Fruit fly (Drosophila melanogaster): ENCODE measurements around the gene hwt.

hwt gene

dm6 chrX:12613248-12613805 is 45.1 kb upstream of the hwt start (continued):
- peak; percentile 8 for TF ChIP-seq Hmr (GFP tag; optimal IDR thresholded peaks at IDR 0.05)
- TF ChIP-seq grn (GFP tag; optimal IDR thresholded peaks at IDR 0.05): peak; percentile 55
- TF ChIP-seq tgo (GFP tag; IDR thresholded peaks at IDR 0.05): no peak
- TF ChIP-seq Xrp1 (GFP tag; IDR thresholded peaks at IDR 0.05): peak; percentile 18; the same call in 1 of the 2 replicates
- no peak for TF ChIP-seq eyg (GFP tag; optimal IDR thresholded peaks at IDR 0.05)
- TF ChIP-seq Camta (GFP tag; optimal IDR thresholded peaks at IDR 0.05): no peak
- TF ChIP-seq Hmx (GFP tag; optimal IDR thresholded peaks at IDR 0.05): no peak
- no peak for TF ChIP-seq CHES-1-like (GFP tag; optimal IDR thresholded peaks at IDR 0.05)
- peak; percentile 59 for TF ChIP-seq cwo (GFP tag; optimal IDR thresholded peaks at IDR 0.05)
- no peak for TF ChIP-seq E2f1 (GFP tag; IDR thresholded peaks at IDR 0.05)
- no peak for TF ChIP-seq Abd-B (GFP tag; optimal IDR thresholded peaks at IDR 0.05)
- no peak for TF ChIP-seq CG5953 (GFP tag; IDR thresholded peaks at IDR 0.05)
- no peak for TF ChIP-seq ken (GFP tag; IDR thresholded peaks at IDR 0.05)
- no peak for TF ChIP-seq tll (GFP tag; optimal IDR thresholded peaks at IDR 0.05)
- TF ChIP-seq CG11723 (GFP tag; optimal IDR thresholded peaks at IDR 0.05): no peak
- no peak for TF ChIP-seq salm (tag; optimal IDR thresholded peaks at IDR 0.05)
- TF ChIP-seq gem (tag; optimal IDR thresholded peaks at IDR 0.05): peak; percentile 42
- TF ChIP-seq aop (GFP tag; IDR thresholded peaks at IDR 0.05): no peak
- no peak for TF ChIP-seq CG42726 (GFP tag; IDR thresholded peaks at IDR 0.05; ENCODE audit: partially characterized antibody)
- TF ChIP-seq ci (GFP tag; IDR thresholded peaks at IDR 0.05): no peak
- TF ChIP-seq onecut (GFP tag; IDR thresholded peaks at IDR 0.05): no peak
- no peak for TF ChIP-seq CG5180 (GFP tag; optimal IDR thresholded peaks at IDR 0.05)
- TF ChIP-seq Trl (optimal IDR thresholded peaks at IDR 0.05): peak in 1 of 2 experiments; percentile 22
- no peak for TF ChIP-seq Trl (GFP tag; optimal IDR thresholded peaks at IDR 0.05)

dm6 chrX:12611536-12612458 is 43.5 kb upstream of the hwt start, which contains the start of the genes CG1463 and Fpgs1:
TSS of gene CG1463 (minus strand) at chrX:12611667.
TSS of gene Fpgs1 (plus strand) at chrX:12611867.
- no peak for TF ChIP-seq CG18619 (GFP tag; optimal IDR thresholded peaks at IDR 0.05)
- no peak for TF ChIP-seq sens-2 (GFP tag; IDR thresholded peaks at IDR 0.05)
- TF ChIP-seq caup (GFP tag; optimal IDR thresholded peaks at IDR 0.05; ENCODE audit: severe bottlenecking): peak; percentile 21
- no peak for TF ChIP-seq CG10462 (GFP tag; optimal IDR thresholded peaks at IDR 0.05)
- TF ChIP-seq phol (tag; optimal IDR thresholded peaks at IDR 0.05): peak; percentile 43
- no peak for TF ChIP-seq CG1024 (GFP tag; IDR thresholded peaks at IDR 0.05)
- TF ChIP-seq Ravus (GFP tag; IDR thresholded peaks at IDR 0.05): no peak
- no peak for TF ChIP-seq CG10321 (GFP tag; IDR thresholded peaks at IDR 0.05)
- TF ChIP-seq zfh1 (GFP tag; IDR thresholded peaks at IDR 0.05): no peak
- no peak for TF ChIP-seq CG3163 (GFP tag; optimal IDR thresholded peaks at IDR 0.05)
- peak; percentile 15 for TF ChIP-seq nerfin-1 (tag; optimal IDR thresholded peaks at IDR 0.05)
- no peak for TF ChIP-seq CG10959 (GFP tag; IDR thresholded peaks at IDR 0.05)
- TF ChIP-seq ash1 (GFP tag; optimal IDR thresholded peaks at IDR 0.05): no peak
- no peak for TF ChIP-seq CG6175 (GFP tag; IDR thresholded peaks at IDR 0.05)
- no peak for TF ChIP-seq CG2678 (tag; optimal IDR thresholded peaks at IDR 0.05)
- no peak for TF ChIP-seq ase (GFP tag; IDR thresholded peaks at IDR 0.05)
- TF ChIP-seq prd (optimal IDR thresholded peaks at IDR 0.05): no peak
- peak; percentile 38; the same call in 1 of the 3 replicates for TF ChIP-seq prd (GFP tag; IDR thresholded peaks at IDR 0.05)
- no peak for TF ChIP-seq CG7357 (GFP tag; IDR thresholded peaks at IDR 0.05)
- TF ChIP-seq pho (GFP tag; optimal IDR thresholded peaks at IDR 0.05): peak; percentile 32
- TF ChIP-seq fd96Cb (tag; optimal IDR thresholded peaks at IDR 0.05): no peak
- no peak for TF ChIP-seq CG10366 (GFP tag; IDR thresholded peaks at IDR 0.05)
- TF ChIP-seq klu (GFP tag; IDR thresholded peaks at IDR 0.05): no peak
- TF ChIP-seq CG1529 (GFP tag; optimal IDR thresholded peaks at IDR 0.05): no peak
- peak; percentile 29 for TF ChIP-seq CG9817 (tag; optimal IDR thresholded peaks at IDR 0.05)
- TF ChIP-seq CG4730 (GFP tag; IDR thresholded peaks at IDR 0.05): no peak
- TF ChIP-seq dati (GFP tag; IDR thresholded peaks at IDR 0.05): no peak
